Worm (Caenorhabditis elegans) whole organism, early embryonic: ENCODE results near the gene hpo-8.

Source experiments
- B0310.2 ChIP-seq: sonication (generic microtip); optimal IDR thresholded peaks from 2 replicates; lab custom pipeline; 2016; ENCODE audit warnings: mild to moderate bottlenecking, missing genetic modification characterization, missing compliant biosample characterization
- F13C5.2 ChIP-seq: sonication (generic microtip); optimal IDR thresholded peaks from 2 replicates; lab custom pipeline; 2017; ENCODE audit warnings: mild to moderate bottlenecking, missing genetic modification characterization, inconsistent platforms, missing compliant biosample characterization
- aly-1 ChIP-seq: sonication (generic microtip); optimal IDR thresholded peaks from 2 replicates; lab custom pipeline; 2016; ENCODE audit warnings: missing genetic modification characterization, missing compliant biosample characterization
- ama-1 ChIP-seq: fragments of 150-350 bp; optimal IDR thresholded peaks from 2 replicates; lab custom pipeline; 2014
- ceh-13 ChIP-seq: fragments of 200-800 bp; sonication (Bioruptor generic); optimal IDR thresholded peaks from 2 replicates; lab custom pipeline; 2018; ENCODE audit warnings: mild to moderate bottlenecking, missing genetic modification characterization, missing compliant biosample characterization
- ceh-36 ChIP-seq: sonication (generic microtip); optimal IDR thresholded peaks from 2 replicates; lab custom pipeline; 2016; ENCODE audit warnings: missing genetic modification characterization, inconsistent platforms, missing compliant biosample characterization
- ets-7 ChIP-seq: sonication (generic microtip); optimal IDR thresholded peaks from 2 replicates; lab custom pipeline; 2016; ENCODE audit warnings: missing genotype, missing genetic modification characterization, missing compliant biosample characterization
- flt-1 ChIP-seq: fragments of 200-800 bp; sonication (Bioruptor generic); IDR thresholded peaks from 2 replicates; pipeline ENCODE4 v1.3.6; 2022; ENCODE audit warnings: missing genetic modification characterization, missing compliant biosample characterization
- hmbx-1 ChIP-seq: sonication (generic microtip); optimal IDR thresholded peaks from 2 replicates; lab custom pipeline; 2016; ENCODE audit warnings: mild to moderate bottlenecking, missing genetic modification characterization, missing compliant biosample characterization
- hmg-4 ChIP-seq: fragments of 200-800 bp; sonication (Bioruptor generic); optimal IDR thresholded peaks from 2 replicates; lab custom pipeline; 2018; ENCODE audit warnings: mild to moderate bottlenecking, missing genetic modification characterization, missing compliant biosample characterization
- hnd-1 ChIP-seq: sonication (generic microtip); optimal IDR thresholded peaks from 2 replicates; lab custom pipeline; 2016; ENCODE audit warnings: missing genetic modification characterization, missing compliant biosample characterization
- pes-1 ChIP-seq: fragments of 200-800 bp; sonication (Bioruptor generic); IDR thresholded peaks from 2 replicates; pipeline ENCODE4 v1.3.6; 2022; ENCODE audit warnings: missing genetic modification reagents, missing genetic modification characterization, missing compliant biosample characterization
- scrt-1 ChIP-seq: fragments of 200-800 bp; sonication (Bioruptor generic); IDR thresholded peaks from 2 replicates; pipeline ENCODE4 v1.3.6; 2022; ENCODE audit warnings: missing genetic modification characterization, missing compliant biosample characterization
- sea-1 ChIP-seq: fragments of 200-800 bp; sonication (Bioruptor generic); conservative IDR thresholded peaks from 2 replicates; pipeline ENCODE4 v1.3.6; 2022; ENCODE audit warnings: missing genetic modification characterization, missing compliant biosample characterization
- tbx-11 ChIP-seq: fragments of 200-800 bp; sonication (Bioruptor generic); IDR thresholded peaks from 2 replicates; pipeline ENCODE4 v1.3.6; 2022; ENCODE audit warnings: missing genetic modification characterization, missing compliant biosample characterization
- tbx-37 ChIP-seq: fragments of 200-800 bp; sonication (Bioruptor generic); conservative IDR thresholded peaks from 2 replicates; pipeline ENCODE4 v1.3.6; 2022; ENCODE audit warnings: missing genetic modification reagents, missing genetic modification characterization, missing compliant biosample characterization
- tra-4 ChIP-seq: sonication (generic microtip); optimal IDR thresholded peaks from 2 replicates; lab custom pipeline; 2017; ENCODE audit warnings: missing genetic modification characterization, missing compliant biosample characterization

Gene hpo-8

DNA sequence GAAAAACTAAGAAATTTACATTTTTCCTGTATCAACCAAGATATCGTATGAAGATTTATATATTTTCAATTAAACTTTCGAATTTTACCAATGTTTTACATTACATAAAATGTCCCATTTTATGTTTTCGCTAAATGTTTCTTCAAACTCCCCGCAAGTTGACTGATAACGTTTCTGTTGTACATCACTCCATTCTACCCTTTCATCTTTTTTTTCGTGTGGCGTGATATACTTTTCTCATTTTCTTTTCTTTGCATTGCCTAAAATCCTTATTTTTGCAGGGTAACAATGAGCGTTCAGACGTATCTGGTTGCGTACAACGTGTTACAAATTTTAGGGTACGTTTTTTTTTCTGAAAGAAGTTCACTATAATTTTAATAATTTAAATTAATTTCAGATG is at the start of gene hpo-8:
Gene hpo-8, plus strand, starts transcription at position 282 of the 400 bp plus-strand sequence.
- TF ChIP-seq aly-1, result no peak

DNA sequence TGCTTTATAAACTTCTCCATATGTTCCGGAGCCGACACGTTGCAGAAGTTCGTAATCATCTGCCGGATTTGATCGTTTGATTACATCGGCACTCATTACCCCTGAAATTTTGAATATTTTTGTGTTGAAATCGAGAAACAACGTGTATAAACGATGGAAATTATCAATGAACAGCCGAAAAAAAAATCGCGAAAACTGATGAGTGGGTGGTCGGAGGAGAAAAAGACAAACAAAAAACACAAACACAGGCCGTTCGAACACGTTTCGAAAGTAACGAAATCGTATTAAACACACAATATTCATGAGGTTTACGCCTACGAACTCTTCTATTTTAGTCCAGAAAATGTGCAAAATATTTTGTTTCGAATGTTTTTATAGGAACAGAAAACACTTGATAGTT is 46.5 kb upstream of the hpo-8 start, which contains the start of gene gck-2:
Gene gck-2, minus strand, starts transcription at position 101 of the 400 bp plus-strand sequence.
- no peak for TF ChIP-seq B0310.2 (tag; lab: Kevin White, UChicago)
- no peak for TF ChIP-seq ceh-13 (GFP tag; lab: Kevin White, UChicago)
- TF ChIP-seq pes-1, result no peak
- TF ChIP-seq hmg-4, result no peak
- no peak for TF ChIP-seq flt-1 (GFP tag; lab: Robert Waterston, UW)
- TF ChIP-seq hmbx-1 (tag; lab: Kevin White, UChicago), result no peak
- no peak for TF ChIP-seq ceh-36
- no peak for TF ChIP-seq hnd-1
- no peak for TF ChIP-seq F13C5.2
- TF ChIP-seq tbx-11 (GFP tag; lab: Robert Waterston, UW), result no peak
- TF ChIP-seq aly-1, result no peak

DNA sequence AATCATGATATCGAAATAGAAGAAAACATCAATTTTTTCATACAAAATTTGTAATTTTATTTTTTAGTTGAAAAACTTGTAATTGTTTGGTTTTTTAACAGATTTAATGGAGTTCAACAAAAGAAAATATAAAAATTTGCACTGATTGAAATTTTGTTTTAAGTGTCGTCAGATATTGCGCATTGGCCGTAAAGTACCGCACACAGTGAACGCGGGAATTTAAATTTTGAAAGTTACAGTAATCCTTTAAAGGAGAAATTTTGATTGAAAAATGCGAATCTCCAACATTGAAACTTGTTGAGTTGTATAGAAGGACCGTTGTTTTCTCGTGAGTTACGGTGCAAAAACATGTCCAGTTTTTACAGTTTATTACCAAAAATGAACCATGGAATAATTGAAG is 46.1 kb upstream of the hpo-8 start:
- TF ChIP-seq hmg-4, result no peak
- TF ChIP-seq B0310.2 (tag; lab: Kevin White, UChicago), result no peak
- no peak for TF ChIP-seq ceh-13 (GFP tag; lab: Kevin White, UChicago)
- no peak for TF ChIP-seq aly-1
- TF ChIP-seq ama-1 (lab: Kevin White, UChicago), result no peak
- no peak for TF ChIP-seq tbx-37 (GFP tag; lab: Robert Waterston, UW)
- no peak for TF ChIP-seq F13C5.2
- TF ChIP-seq pes-1, result no peak
- no peak for TF ChIP-seq hmbx-1 (tag; lab: Kevin White, UChicago)
- TF ChIP-seq tbx-11 (GFP tag; lab: Robert Waterston, UW), result no peak
- no peak for TF ChIP-seq ets-7 (tag; lab: Kevin White, UChicago)
- TF ChIP-seq sea-1 (GFP tag; lab: Robert Waterston, UW), result no peak
- TF ChIP-seq flt-1 (GFP tag; lab: Robert Waterston, UW), result no peak

DNA sequence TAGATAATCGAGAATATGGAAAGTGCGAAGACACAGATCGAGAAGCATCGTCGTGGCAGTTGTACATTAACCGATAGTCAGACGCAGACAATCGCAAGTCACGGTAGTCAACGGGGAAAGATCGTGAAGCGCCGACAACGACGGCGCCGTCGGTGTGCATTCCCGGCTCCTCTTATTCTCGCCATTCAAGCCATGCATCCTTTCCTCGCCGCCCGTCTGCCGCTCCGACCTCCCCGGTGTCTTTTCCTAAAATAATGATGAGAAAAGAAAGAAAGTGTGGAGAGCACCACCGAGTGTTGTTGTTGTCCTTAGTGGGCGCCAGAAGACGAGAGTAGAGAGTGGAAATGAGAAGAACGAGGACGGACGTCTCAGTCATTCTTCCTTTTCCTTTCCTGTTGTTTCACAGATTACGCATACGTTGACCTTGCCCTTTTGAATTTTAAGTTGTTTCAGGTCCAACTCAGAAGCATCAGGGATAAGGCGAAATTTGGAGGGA is 45.3 kb upstream of the hpo-8 start, which contains the start of gene ZC404.1:
Gene ZC404.1, plus strand, starts transcription at position 446 of the 496 bp plus-strand sequence.
- TF ChIP-seq F13C5.2 (no peak), tra-4 (tag; lab: Kevin White, UChicago) (no peak), hmbx-1 (tag; lab: Kevin White, UChicago) (no peak), ceh-13 (GFP tag; lab: Kevin White, UChicago) (no peak), B0310.2 (tag; lab: Kevin White, UChicago) (no peak), ets-7 (tag; lab: Kevin White, UChicago) (no peak), hmg-4 (no peak)

DNA sequence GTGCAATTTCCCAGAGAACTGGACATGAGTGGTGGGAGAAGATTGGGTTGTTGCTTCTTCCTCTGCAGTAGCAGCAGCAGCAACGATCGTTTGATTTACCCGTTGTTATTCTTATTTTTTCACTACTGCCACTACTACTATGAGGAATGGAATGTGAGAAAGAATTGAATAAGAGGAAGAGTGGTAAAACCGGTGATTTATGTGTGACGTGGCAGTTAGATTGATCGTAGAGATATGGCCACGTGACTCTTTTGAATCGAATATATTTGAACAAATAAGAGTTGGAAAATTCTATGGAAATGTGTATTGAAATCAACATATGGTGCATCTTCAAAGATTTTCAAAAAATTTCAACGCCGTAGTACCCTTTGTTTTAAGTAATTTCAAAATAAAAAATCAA is 42.8 kb upstream of the hpo-8 start:
- TF ChIP-seq hmbx-1 (tag; lab: Kevin White, UChicago) (no peak), B0310.2 (tag; lab: Kevin White, UChicago) (no peak), hmg-4 (no peak), tbx-11 (GFP tag; lab: Robert Waterston, UW) (no peak), aly-1 (no peak), ets-7 (tag; lab: Kevin White, UChicago) (no peak), ama-1 (lab: Kevin White, UChicago) (no peak), ceh-13 (GFP tag; lab: Kevin White, UChicago) (no peak), flt-1 (GFP tag; lab: Robert Waterston, UW) (no peak), F13C5.2 (no peak), hnd-1 (no peak), scrt-1 (GFP tag; lab: Robert Waterston, UW) (no peak), tra-4 (tag; lab: Kevin White, UChicago) (no peak), tbx-37 (GFP tag; lab: Robert Waterston, UW) (no peak), pes-1 (no peak), sea-1 (GFP tag; lab: Robert Waterston, UW) (no peak)

DNA sequence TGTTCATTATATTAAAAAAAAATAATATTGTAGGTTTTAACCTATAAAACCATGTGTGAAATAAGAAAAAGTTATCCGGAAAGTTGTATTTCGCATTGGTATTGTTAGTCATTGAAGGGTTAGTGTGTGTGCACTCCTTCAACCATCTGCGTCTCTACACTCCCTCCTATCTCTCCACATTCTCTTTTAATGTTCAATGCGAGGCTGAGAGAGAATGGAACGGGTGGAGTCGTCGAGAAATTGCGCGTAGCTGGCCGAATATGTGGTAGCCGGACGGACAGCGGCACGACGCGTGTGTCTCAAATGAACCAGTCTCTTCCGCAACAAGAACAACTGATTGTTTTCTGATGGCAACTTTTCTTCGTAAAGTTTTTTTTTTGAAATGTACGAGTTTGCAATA is 42.2 kb upstream of the hpo-8 start:
- TF ChIP-seq flt-1 (GFP tag; lab: Robert Waterston, UW) (no peak), hmg-4 (no peak), ceh-13 (GFP tag; lab: Kevin White, UChicago) (no peak), aly-1 (no peak), ets-7 (tag; lab: Kevin White, UChicago) (no peak), tra-4 (tag; lab: Kevin White, UChicago) (no peak), B0310.2 (tag; lab: Kevin White, UChicago) (no peak), hmbx-1 (tag; lab: Kevin White, UChicago) (no peak), ceh-36 (no peak), sea-1 (GFP tag; lab: Robert Waterston, UW) (no peak), hnd-1 (no peak), ama-1 (lab: Kevin White, UChicago) (no peak), tbx-37 (GFP tag; lab: Robert Waterston, UW) (no peak), scrt-1 (GFP tag; lab: Robert Waterston, UW) (no peak), tbx-11 (GFP tag; lab: Robert Waterston, UW) (no peak), F13C5.2 (no peak), pes-1 (no peak)

DNA sequence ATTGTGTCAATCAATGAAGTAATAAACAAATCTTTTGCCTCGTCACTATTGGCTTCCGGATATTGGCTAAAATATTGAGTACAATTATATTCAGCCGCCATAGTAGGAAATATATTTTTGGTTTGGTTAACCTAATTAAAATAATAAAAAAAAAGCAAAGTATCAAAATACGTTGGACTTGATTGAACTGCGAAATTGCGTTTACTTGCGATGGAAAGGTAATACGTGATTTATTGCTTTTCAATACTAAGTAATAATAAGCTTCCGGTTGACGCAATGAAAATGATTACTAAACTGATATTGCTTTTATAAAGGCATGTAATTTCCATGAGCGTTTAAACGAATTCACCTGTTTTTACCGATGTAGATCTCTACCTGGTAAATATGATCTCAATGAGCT is 39.5 kb upstream of the hpo-8 start, which contains the start of gene dmsr-9:
Gene dmsr-9, minus strand, starts transcription at position 101 of the 400 bp plus-strand sequence.
- TF ChIP-seq ama-1 (lab: Kevin White, UChicago), result no peak
- TF ChIP-seq pes-1, result no peak
- TF ChIP-seq sea-1 (GFP tag; lab: Robert Waterston, UW), result no peak
- TF ChIP-seq tbx-11 (GFP tag; lab: Robert Waterston, UW), result no peak
- TF ChIP-seq ceh-13 (GFP tag; lab: Kevin White, UChicago), result no peak
- no peak for TF ChIP-seq ceh-36
- no peak for TF ChIP-seq aly-1
- TF ChIP-seq hnd-1, result no peak

DNA sequence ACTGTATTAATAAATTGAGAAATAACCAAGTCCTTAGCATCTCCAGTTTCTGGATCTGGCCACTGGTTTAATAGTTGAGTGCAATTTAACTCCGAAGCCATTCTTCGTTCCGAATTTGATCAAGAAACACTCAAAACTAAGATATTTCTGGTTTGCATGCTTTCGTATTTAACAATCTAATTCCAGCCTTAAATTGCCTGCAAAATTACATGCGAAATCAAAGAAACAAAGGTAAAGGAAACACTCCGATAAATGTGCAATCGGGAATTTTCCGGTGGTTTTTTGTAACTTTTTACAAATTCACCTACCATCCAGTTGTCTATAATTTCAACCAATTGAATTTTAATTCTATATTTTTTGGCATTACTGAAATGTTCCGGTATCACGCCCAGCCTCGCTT is 37.2 kb upstream of the hpo-8 start, which contains the start of gene dmsr-10:
Gene dmsr-10, minus strand, starts transcription at position 101 of the 400 bp plus-strand sequence.
- TF ChIP-seq F13C5.2 (no peak), sea-1 (GFP tag; lab: Robert Waterston, UW) (no peak), ceh-13 (GFP tag; lab: Kevin White, UChicago) (no peak), aly-1 (no peak), flt-1 (GFP tag; lab: Robert Waterston, UW) (no peak), pes-1 (no peak), ama-1 (lab: Kevin White, UChicago) (no peak), tra-4 (tag; lab: Kevin White, UChicago) (no peak), hmg-4 (no peak), hmbx-1 (tag; lab: Kevin White, UChicago) (no peak), ets-7 (tag; lab: Kevin White, UChicago) (no peak), tbx-37 (GFP tag; lab: Robert Waterston, UW) (no peak), hnd-1 (no peak), tbx-11 (GFP tag; lab: Robert Waterston, UW) (no peak), scrt-1 (GFP tag; lab: Robert Waterston, UW) (no peak), B0310.2 (tag; lab: Kevin White, UChicago) (no peak), ceh-36 (no peak)
